Fruit fly (Drosophila melanogaster): ENCODE measurements around the gene CG42594.
A peak's percentile ranks its signal among the peaks of the same experiment; 100 is the strongest.

dm6 chrX:4909938-4910778, 69.5 kb downstream of the CG42594 start:
- TF ChIP-seq CG7045 (GFP tag; optimal IDR thresholded peaks at IDR 0.05) (peak; percentile 99), toe (GFP tag; optimal IDR thresholded peaks at IDR 0.05) (peak; percentile 98), CG14711 (tag; optimal IDR thresholded peaks at IDR 0.05) (peak; percentile 99), Hr96 (GFP tag; optimal IDR thresholded peaks at IDR 0.05) (peak; percentile 100)

All from whole organism, adult.